Worm (Caenorhabditis elegans): ENCODE measurements around the gene vang-1.
A peak's percentile ranks its signal among the peaks of the same experiment; 100 is the strongest.

vang-1 gene

ce11 chrX:2858380-2858779, 27.3 kb upstream of the vang-1 start:
- TF ChIP-seq fkh-2 (tag; optimal IDR thresholded peaks at IDR 0.05) (no peak), nfya-1 (tag; optimal IDR thresholded peaks at IDR 0.05; ENCODE audit: insufficient read depth) (peak; percentile 22), nhr-25 (tag; optimal IDR thresholded peaks at IDR 0.05) (peak; percentile 77), daf-12 (tag; optimal IDR thresholded peaks at IDR 0.05) (no peak), nhr-23 (tag; optimal IDR thresholded peaks at IDR 0.05) (peak; percentile 71), eor-1 (tag; optimal IDR thresholded peaks at IDR 0.05) (no peak), nhr-43 (tag; optimal IDR thresholded peaks at IDR 0.05; ENCODE audit: poor library complexity, severe bottlenecking) (peak; percentile 23)

ce11 chrX:2862372-2862771, 23.3 kb upstream of the vang-1 start, which contains the start of gene comt-1:
Gene comt-1 (minus strand): TSS chrX:2862472.
- TF ChIP-seq sea-2 (GFP tag; optimal IDR thresholded peaks at IDR 0.05) (no peak), aly-2 (tag; optimal IDR thresholded peaks at IDR 0.05) (no peak), mdl-1 (tag; optimal IDR thresholded peaks at IDR 0.05) (no peak), fos-1 (tag; optimal IDR thresholded peaks at IDR 0.05) (no peak), mml-1 (tag; optimal IDR thresholded peaks at IDR 0.05) (no peak)

ce11 chrX:2863946-2864345, 21.7 kb upstream of the vang-1 start, which contains the start of gene F53B3.6:
Gene F53B3.6 (plus strand): TSS chrX:2864229.
- TF ChIP-seq nhr-23 (tag; optimal IDR thresholded peaks at IDR 0.05) (peak; percentile 13), nhr-25 (tag; optimal IDR thresholded peaks at IDR 0.05) (peak; percentile 36), mdl-1 (tag; optimal IDR thresholded peaks at IDR 0.05) (no peak), nhr-43 (tag; optimal IDR thresholded peaks at IDR 0.05; ENCODE audit: poor library complexity, severe bottlenecking) (peak; percentile 44)

DNA sequence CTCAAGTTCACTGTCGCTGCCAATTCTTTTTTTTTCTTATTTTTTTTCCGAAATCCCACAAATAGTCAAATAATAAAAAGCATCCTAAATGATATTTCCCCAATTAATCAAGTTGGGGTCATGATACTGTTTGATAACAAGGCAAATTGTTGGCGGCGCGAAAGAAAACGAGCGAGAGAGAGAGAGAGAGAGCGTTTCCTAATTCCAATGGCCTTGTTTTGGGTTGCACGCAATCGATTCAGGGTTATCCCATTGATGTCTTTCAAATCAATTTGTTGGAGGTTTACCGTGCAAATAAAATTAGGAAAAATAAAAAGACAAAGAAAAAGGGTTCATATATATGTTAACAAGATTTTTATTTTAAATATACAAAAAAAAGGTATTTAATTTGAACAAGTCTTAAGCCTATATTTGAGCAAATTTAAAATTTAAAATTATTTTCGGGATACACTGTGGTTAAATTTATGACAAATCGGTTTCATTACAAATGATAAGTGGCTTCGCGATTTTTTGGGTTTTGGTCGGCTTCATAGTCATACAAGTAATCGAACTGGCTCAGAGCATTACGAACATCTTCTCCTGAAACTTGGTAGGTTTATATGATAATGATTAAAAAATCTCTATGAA, 20.0 kb upstream of the vang-1 start:
- no peak for TF ChIP-seq ceh-82 (tag; optimal IDR thresholded peaks at IDR 0.05)
- peak; percentile 49 for TF ChIP-seq tbx-2 (tag; optimal IDR thresholded peaks at IDR 0.05)
- no peak for TF ChIP-seq egl-5 (tag; optimal IDR thresholded peaks at IDR 0.05)
- no peak for TF ChIP-seq nhr-76 (tag; optimal IDR thresholded peaks at IDR 0.05)
- TF ChIP-seq nhr-28 (tag; optimal IDR thresholded peaks at IDR 0.05) = no peak
- TF ChIP-seq egl-27 (tag; optimal IDR thresholded peaks at IDR 0.05) = no peak
- peak; percentile 56 for TF ChIP-seq nhr-43 (tag; optimal IDR thresholded peaks at IDR 0.05; ENCODE audit: poor library complexity, severe bottlenecking)
- no peak for TF ChIP-seq daf-12 (tag; optimal IDR thresholded peaks at IDR 0.05)
- no peak for TF ChIP-seq nhr-67 (tag; optimal IDR thresholded peaks at IDR 0.05)
- peak; percentile 13 for TF ChIP-seq ceh-28 (tag; optimal IDR thresholded peaks at IDR 0.05)
- no peak for TF ChIP-seq nhr-12 (tag; optimal IDR thresholded peaks at IDR 0.05)
- no peak for TF ChIP-seq fkh-2 (tag; optimal IDR thresholded peaks at IDR 0.05)
- TF ChIP-seq ama-1 (optimal IDR thresholded peaks at IDR 0.05) = peak; percentile 59
- no peak for TF ChIP-seq ceh-9 (tag; optimal IDR thresholded peaks at IDR 0.05)
- TF ChIP-seq elt-3 (tag; optimal IDR thresholded peaks at IDR 0.05) = peak in 1 of 3 experiments; percentile 74
- no peak for TF ChIP-seq sea-2 (GFP tag; optimal IDR thresholded peaks at IDR 0.05)
- no peak for TF ChIP-seq ztf-11 (tag; optimal IDR thresholded peaks at IDR 0.05)
- TF ChIP-seq ceh-16 (tag; optimal IDR thresholded peaks at IDR 0.05) = no peak
- no peak for TF ChIP-seq lin-39 (tag; optimal IDR thresholded peaks at IDR 0.05)
- TF ChIP-seq R02D3.7 (tag; optimal IDR thresholded peaks at IDR 0.05) = no peak
- no peak for TF ChIP-seq nhr-237 (tag; optimal IDR thresholded peaks at IDR 0.05)
- TF ChIP-seq lsy-12 (tag; optimal IDR thresholded peaks at IDR 0.05) = no peak
- TF ChIP-seq nhr-25 (tag; optimal IDR thresholded peaks at IDR 0.05) = peak; percentile 48
- no peak for TF ChIP-seq unc-39 (tag; optimal IDR thresholded peaks at IDR 0.05)
- no peak for TF ChIP-seq eor-1 (tag; optimal IDR thresholded peaks at IDR 0.05)
- TF ChIP-seq nhr-11 (tag; optimal IDR thresholded peaks at IDR 0.05) = no peak
- TF ChIP-seq nfya-1 (tag; optimal IDR thresholded peaks at IDR 0.05; ENCODE audit: insufficient read depth) = no peak
- TF ChIP-seq mml-1 (tag; optimal IDR thresholded peaks at IDR 0.05) = no peak

DNA sequence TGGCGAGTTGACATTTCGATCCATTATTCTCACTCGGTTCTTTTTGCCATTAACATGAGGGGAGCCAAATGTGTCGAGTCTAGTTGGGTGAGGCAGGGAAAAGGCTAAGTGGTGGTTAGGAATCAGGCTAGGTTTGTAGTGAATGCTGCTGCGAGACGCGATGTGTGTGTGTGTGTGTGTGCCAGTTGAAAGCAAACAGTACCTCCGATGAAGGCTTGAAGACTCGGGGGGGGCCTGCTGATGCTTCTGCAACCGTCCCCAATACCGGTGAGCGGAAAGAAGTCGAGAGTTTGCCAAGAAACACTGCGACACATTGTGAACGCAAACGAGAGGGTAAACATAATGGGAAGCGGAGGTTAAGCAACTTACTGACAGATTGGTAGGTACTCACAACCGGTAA, 14.6 kb upstream of the vang-1 start, which contains the start of gene F53B3.3:
Gene F53B3.3 (minus strand): TSS at position 101 of the 400 bp plus-strand sequence.
- TF ChIP-seq zag-1 (tag; optimal IDR thresholded peaks at IDR 0.05) (no peak), pha-4 (tag; optimal IDR thresholded peaks at IDR 0.05) (peak; percentile 43)
